Fruit fly (Drosophila melanogaster): ENCODE results near the gene EMC2A.

The EMC2A gene

dm6 chr3R:16957759-16958536 lies 37.9 kb downstream of the EMC2A start (continued):
- no peak for TF ChIP-seq Elba2 (GFP tag; optimal IDR thresholded peaks at IDR 0.05)
- peak; percentile 81 for TF ChIP-seq CG6765 (GFP tag; optimal IDR thresholded peaks at IDR 0.05)
- no peak for TF ChIP-seq CG9609 (GFP tag; optimal IDR thresholded peaks at IDR 0.05)
- peak; percentile 52 for TF ChIP-seq run (tag; optimal IDR thresholded peaks at IDR 0.05)
- TF ChIP-seq CG9727 (GFP tag; optimal IDR thresholded peaks at IDR 0.05), result peak; percentile 95
- TF ChIP-seq maf-S (GFP tag; optimal IDR thresholded peaks at IDR 0.05), result no peak
- no peak for TF ChIP-seq CG12744 (GFP tag; optimal IDR thresholded peaks at IDR 0.05)
- peak in 1 of 2 experiments; percentile 38 for TF ChIP-seq chif (GFP tag; optimal IDR thresholded peaks at IDR 0.05)
- TF ChIP-seq CG14014 (GFP tag; IDR thresholded peaks at IDR 0.05), result peak; percentile 42; the same call in 1 of the 2 replicates
- peak; percentile 51 for TF ChIP-seq Ada2b (GFP tag; IDR thresholded peaks at IDR 0.05)
- no peak for TF ChIP-seq cas (GFP tag; IDR thresholded peaks at IDR 0.05)
- peak; percentile 60 for TF ChIP-seq salm (tag; optimal IDR thresholded peaks at IDR 0.05)
- peak; percentile 95 for TF ChIP-seq gem (tag; optimal IDR thresholded peaks at IDR 0.05)
- TF ChIP-seq mirr (GFP tag; optimal IDR thresholded peaks at IDR 0.05), result no peak
- peak; percentile 82 for TF ChIP-seq CG13296 (GFP tag; optimal IDR thresholded peaks at IDR 0.05)
- peak; percentile 89 for TF ChIP-seq CG4424 (GFP tag; optimal IDR thresholded peaks at IDR 0.05)
- TF ChIP-seq gt (GFP tag; IDR thresholded peaks at IDR 0.05), result no peak
- TF ChIP-seq dm (GFP tag; optimal IDR thresholded peaks at IDR 0.05), result no peak
- no peak for TF ChIP-seq gsb (GFP tag; IDR thresholded peaks at IDR 0.05)
- TF ChIP-seq CG9797 (GFP tag; optimal IDR thresholded peaks at IDR 0.05), result no peak
- TF ChIP-seq croc (GFP tag; conservative IDR thresholded peaks at IDR 0.05), result peak; percentile 46; the same call in 2 of the 3 replicates
- TF ChIP-seq org-1 (GFP tag; optimal IDR thresholded peaks at IDR 0.05), result peak; percentile 67
- peak; percentile 14 for TF ChIP-seq mam (GFP tag; optimal IDR thresholded peaks at IDR 0.05)
- TF ChIP-seq Lpt (GFP tag; optimal IDR thresholded peaks at IDR 0.05), result no peak
- no peak for TF ChIP-seq wdn (GFP tag; IDR thresholded peaks at IDR 0.05)
- peak; percentile 87 for TF ChIP-seq Hmr (GFP tag; optimal IDR thresholded peaks at IDR 0.05)
- peak; percentile 49 for TF ChIP-seq CG9215 (GFP tag; IDR thresholded peaks at IDR 0.05)
- TF ChIP-seq tx (GFP tag; optimal IDR thresholded peaks at IDR 0.05), result no peak
- TF ChIP-seq ci (GFP tag; IDR thresholded peaks at IDR 0.05), result peak; percentile 31
- TF ChIP-seq Poxn (GFP tag; IDR thresholded peaks at IDR 0.05), result no peak
- TF ChIP-seq CG6683 (GFP tag; optimal IDR thresholded peaks at IDR 0.05), result no peak
- peak; percentile 65 for TF ChIP-seq CG9817 (tag; optimal IDR thresholded peaks at IDR 0.05)
- no peak for TF ChIP-seq CG11398 (GFP tag; optimal IDR thresholded peaks at IDR 0.05)
- TF ChIP-seq Stat92E (GFP tag; optimal IDR thresholded peaks at IDR 0.05), result peak in 1 of 3 experiments; percentile 5
- no peak for TF ChIP-seq en (GFP tag; optimal IDR thresholded peaks at IDR 0.05)
- no peak for TF ChIP-seq her (GFP tag; optimal IDR thresholded peaks at IDR 0.05)
- no peak for TF ChIP-seq Scr (GFP tag; IDR thresholded peaks at IDR 0.05; ENCODE audit: partially characterized antibody)
- peak; percentile 70 for TF ChIP-seq Rfx (GFP tag; IDR thresholded peaks at IDR 0.05)
- no peak for TF ChIP-seq Fer3 (tag; optimal IDR thresholded peaks at IDR 0.05)
- no peak for TF ChIP-seq Hr39 (optimal IDR thresholded peaks at IDR 0.05)
- no peak for TF ChIP-seq CG6791 (GFP tag; IDR thresholded peaks at IDR 0.05; ENCODE audit: partially characterized antibody)
- TF ChIP-seq ap (GFP tag; IDR thresholded peaks at IDR 0.05), result no peak
- 0 out of 3 replicates have a peak, but pooled peaks have one; percentile 38 for TF ChIP-seq CG3726 (GFP tag; IDR thresholded peaks at IDR 0.05)
- TF ChIP-seq lbe (GFP tag; optimal IDR thresholded peaks at IDR 0.05), result no peak
- peak; percentile 73 for TF ChIP-seq tgo (GFP tag; IDR thresholded peaks at IDR 0.05)
- TF ChIP-seq CG43689 (GFP tag; IDR thresholded peaks at IDR 0.05), result peak; percentile 31; the same call in 1 of the 2 replicates
- peak; percentile 31 for TF ChIP-seq sd (tag; optimal IDR thresholded peaks at IDR 0.05)
- no peak for TF ChIP-seq sens-2 (GFP tag; IDR thresholded peaks at IDR 0.05)
- no peak for TF ChIP-seq CG17186 (GFP tag; optimal IDR thresholded peaks at IDR 0.05)
- peak; percentile 91 for TF ChIP-seq Nf-YC (tag; optimal IDR thresholded peaks at IDR 0.05)
